Fruit fly (Drosophila melanogaster): ENCODE results near the gene CG46448.

The CG46448 gene

DNA sequence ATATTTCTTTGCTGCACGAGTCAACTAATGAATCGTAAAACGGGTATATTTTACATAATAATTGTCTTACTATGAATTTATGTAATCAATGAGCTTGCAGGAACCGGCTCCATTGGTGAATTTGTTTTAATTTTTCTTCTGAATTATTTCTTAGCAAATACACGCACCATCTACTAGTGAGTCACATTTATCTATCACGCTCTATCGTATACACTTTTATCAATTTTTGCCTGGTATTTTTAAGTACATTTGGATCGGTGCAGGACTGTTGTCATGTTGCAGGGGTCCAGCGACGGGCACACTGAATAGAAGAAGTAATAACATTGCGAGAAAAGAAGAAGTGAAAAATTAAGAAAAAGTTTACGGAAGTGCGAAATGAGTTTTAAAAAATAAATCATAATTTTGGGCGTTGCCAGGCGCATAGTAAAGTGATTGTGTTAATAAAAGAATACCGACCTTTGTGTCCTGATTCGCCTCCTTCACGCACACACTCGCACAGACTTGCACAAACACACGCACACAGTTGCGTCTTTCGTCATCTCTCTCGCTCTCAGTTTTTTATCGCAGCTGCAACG is 26.3 kb upstream of the CG46448 start, which contains the start of the genes Rab5 and Axud1 (continued):
- TF ChIP-seq CG3995 (GFP tag; optimal IDR thresholded peaks at IDR 0.05) (peak; percentile 88), eyg (GFP tag; optimal IDR thresholded peaks at IDR 0.05) (no peak), CG11696 (GFP tag; IDR thresholded peaks at IDR 0.05) (no peak), Rfx (GFP tag; IDR thresholded peaks at IDR 0.05) (peak; percentile 39; the same call in 1 of the 2 replicates), unc-4 (GFP tag; IDR thresholded peaks at IDR 0.05; ENCODE audit: partially characterized antibody) (no peak), Dbx (GFP tag; IDR thresholded peaks at IDR 0.05) (0 out of 3 replicates have a peak, but pooled peaks have one; percentile 38), hkb (optimal IDR thresholded peaks at IDR 0.05) (no peak), hkb (GFP tag; IDR thresholded peaks at IDR 0.05) (no peak; the same call in 1 of the 2 replicates), D19B (GFP tag; optimal IDR thresholded peaks at IDR 0.05) (no peak), pb (GFP tag; optimal IDR thresholded peaks at IDR 0.05) (no peak), bigmax (GFP tag; optimal IDR thresholded peaks at IDR 0.05) (no peak), vfl (GFP tag; optimal IDR thresholded peaks at IDR 0.05) (no peak), CG2712 (tag; optimal IDR thresholded peaks at IDR 0.05) (peak; percentile 61), CG16813 (GFP tag; IDR thresholded peaks at IDR 0.05; ENCODE audit: partially characterized antibody) (peak; percentile 15; the same call in 1 of the 3 replicates), HLHmδ (GFP tag; optimal IDR thresholded peaks at IDR 0.05) (no peak), psq (GFP tag; optimal IDR thresholded peaks at IDR 0.05) (no peak), CG11695 (GFP tag; IDR thresholded peaks at IDR 0.05) (peak; percentile 34; the same call in 1 of the 3 replicates), mirr (GFP tag; optimal IDR thresholded peaks at IDR 0.05) (no peak), MESR4 (GFP tag; optimal IDR thresholded peaks at IDR 0.05) (peak; percentile 71), Stat92E (GFP tag; optimal IDR thresholded peaks at IDR 0.05) (peak in 1 of 3 experiments; percentile 16), CG17359 (tag; optimal IDR thresholded peaks at IDR 0.05) (no peak), Abd-B (GFP tag; optimal IDR thresholded peaks at IDR 0.05) (peak; percentile 67), CG11085 (GFP tag; IDR thresholded peaks at IDR 0.05) (no peak), hth (optimal IDR thresholded peaks at IDR 0.05) (no peak), Sox102F (GFP tag; optimal IDR thresholded peaks at IDR 0.05) (no peak), sna (GFP tag; IDR thresholded peaks at IDR 0.05; ENCODE audit: partially characterized antibody) (no peak), rib (GFP tag; IDR thresholded peaks at IDR 0.05) (no peak), CG10274 (GFP tag; optimal IDR thresholded peaks at IDR 0.05) (no peak), pan (optimal IDR thresholded peaks at IDR 0.05) (no peak), pan (GFP tag; optimal IDR thresholded peaks at IDR 0.05 in 1 of 2, IDR thresholded peaks at IDR 0.05 in 1 of 2) (peak in 1 of 2 experiments; percentile 36), sd (tag; optimal IDR thresholded peaks at IDR 0.05) (peak; percentile 46), croc (GFP tag; conservative IDR thresholded peaks at IDR 0.05) (no peak), ro (GFP tag; IDR thresholded peaks at IDR 0.05) (no peak), CG4854 (GFP tag; optimal IDR thresholded peaks at IDR 0.05) (no peak), CG1792 (GFP tag; optimal IDR thresholded peaks at IDR 0.05) (no peak), Ets65A (GFP tag) (peak; percentile 77), CG14710 (tag; optimal IDR thresholded peaks at IDR 0.05) (peak; percentile 88), CG17802 (tag; optimal IDR thresholded peaks at IDR 0.05) (peak; percentile 11)

DNA sequence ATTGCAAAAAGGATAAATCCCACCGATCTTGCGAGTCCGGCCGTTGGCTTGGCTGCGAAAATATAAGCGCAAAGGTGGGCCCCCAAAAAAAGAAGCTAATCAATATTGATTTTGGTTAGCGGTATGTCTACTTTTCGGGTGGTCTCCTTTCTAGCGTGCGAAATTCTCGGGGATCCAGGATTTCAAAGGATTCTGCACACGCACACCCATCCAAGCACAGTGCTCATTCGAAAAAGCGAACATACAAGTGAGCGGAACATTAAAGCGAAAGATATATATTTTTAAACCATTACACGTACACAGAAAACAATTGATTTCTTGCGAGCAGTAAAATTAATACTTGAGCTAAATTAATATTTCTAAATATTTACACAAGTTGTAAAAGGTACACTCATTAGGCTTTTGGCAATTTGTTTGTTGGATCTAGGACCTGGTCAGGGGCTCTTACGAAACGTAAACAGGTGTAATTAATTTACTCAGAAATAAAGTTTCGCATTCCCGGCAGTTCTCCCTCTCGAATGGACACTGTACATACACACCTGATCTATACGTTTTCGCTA is 25.7 kb upstream of the CG46448 start:
- TF ChIP-seq grau (tag; optimal IDR thresholded peaks at IDR 0.05): peak; percentile 69
- no peak for TF ChIP-seq slou (GFP tag; optimal IDR thresholded peaks at IDR 0.05)
- 0 out of 2 replicates have a peak, but pooled peaks have one; percentile 24 for TF ChIP-seq Atf6 (GFP tag; IDR thresholded peaks at IDR 0.05)
- no peak for TF ChIP-seq Hr3 (GFP tag; optimal IDR thresholded peaks at IDR 0.05)
- TF ChIP-seq onecut (GFP tag; IDR thresholded peaks at IDR 0.05): 0 out of 2 replicates have a peak, but pooled peaks have one; percentile 11
- peak; percentile 24; the same call in 1 of the 2 replicates for TF ChIP-seq sisA (GFP tag; IDR thresholded peaks at IDR 0.05)
- peak; percentile 36 for TF ChIP-seq CG15479 (GFP tag; optimal IDR thresholded peaks at IDR 0.05)
- no peak for TF ChIP-seq Dll (GFP tag; IDR thresholded peaks at IDR 0.05; ENCODE audit: partially characterized antibody)
- TF ChIP-seq CG17802 (tag; optimal IDR thresholded peaks at IDR 0.05): no peak
- no peak for TF ChIP-seq prd (optimal IDR thresholded peaks at IDR 0.05)
- TF ChIP-seq prd (GFP tag; IDR thresholded peaks at IDR 0.05): peak; percentile 25; the same call in 1 of the 3 replicates
- TF ChIP-seq CG18262 (tag; optimal IDR thresholded peaks at IDR 0.05): peak; percentile 11
- peak; percentile 60 for TF ChIP-seq Med (GFP tag)
- 0 out of 3 replicates have a peak, but pooled peaks have one; percentile 19 for TF ChIP-seq CG34422 (GFP tag; IDR thresholded peaks at IDR 0.05)
- TF ChIP-seq sens (GFP tag): peak; percentile 80

Data from whole organism, embryonic.